Worm (Caenorhabditis elegans): ENCODE data around the gene cest-2.2.
"Not testable (repeated sequence)": the region's sequence is repeated elsewhere in the genome, so short reads cannot be mapped to it uniquely, and the experiment has no call there.

cest-2.2 gene

DNA sequence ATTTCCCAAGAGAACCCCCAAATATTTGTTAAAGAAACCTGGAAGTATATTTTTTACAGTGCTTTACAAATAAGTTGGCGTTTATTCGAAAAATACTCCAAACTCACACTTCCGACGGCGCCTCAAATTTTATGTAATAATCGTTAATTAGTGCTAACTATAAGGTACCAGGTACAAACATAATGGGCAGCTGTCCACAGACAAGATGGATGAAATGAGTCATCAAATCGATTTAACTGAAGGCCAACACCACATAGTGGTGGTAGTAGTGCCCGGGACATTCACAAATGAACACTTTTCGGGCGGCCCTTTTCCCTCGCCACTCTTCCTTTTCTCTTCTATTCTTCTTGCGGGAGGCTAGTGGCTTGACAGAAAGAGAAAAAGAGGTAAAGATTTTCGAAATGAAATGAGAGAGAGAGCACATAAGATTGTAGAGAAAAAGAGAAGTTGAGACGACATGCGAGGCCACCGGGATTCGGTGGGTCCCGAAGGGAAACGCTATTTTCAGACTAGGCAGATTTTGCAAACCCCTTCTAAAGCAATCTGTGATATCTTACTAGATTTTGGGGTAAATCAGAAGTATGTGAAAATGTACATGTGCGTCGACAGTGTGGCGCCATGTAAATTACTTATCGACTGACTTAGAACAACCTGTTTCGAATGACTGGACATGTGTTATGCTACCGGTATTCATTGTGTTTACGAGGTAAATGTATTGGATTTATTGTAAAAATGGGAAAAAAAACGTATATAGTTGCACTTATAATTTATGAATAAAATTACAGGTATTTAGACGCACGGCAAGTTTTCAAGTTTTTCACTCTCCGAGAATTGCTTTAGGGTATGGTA lies 35.7 kb downstream of the cest-2.2 start:
- TF ChIP-seq pha-4 (tag; optimal IDR thresholded peaks at IDR 0.05), result no peak
- TF ChIP-seq mep-1 (tag; optimal IDR thresholded peaks at IDR 0.05), result no peak
- TF ChIP-seq nhr-2 (tag; optimal IDR thresholded peaks at IDR 0.05), result no peak
- TF ChIP-seq nhr-76 (tag; optimal IDR thresholded peaks at IDR 0.05), result no peak
- TF ChIP-seq unc-62 (GFP tag; optimal IDR thresholded peaks at IDR 0.05), result no peak
- no peak for TF ChIP-seq nhr-12 (tag; optimal IDR thresholded peaks at IDR 0.05)
- no peak for TF ChIP-seq flh-1 (GFP tag; optimal IDR thresholded peaks at IDR 0.05)
- TF ChIP-seq nhr-28 (tag; optimal IDR thresholded peaks at IDR 0.05), result no peak
- peak; percentile 16 for TF ChIP-seq mls-2 (tag; optimal IDR thresholded peaks at IDR 0.05)
- TF ChIP-seq ceh-39 (tag; optimal IDR thresholded peaks at IDR 0.05), result no peak
- TF ChIP-seq zip-8 (tag; optimal IDR thresholded peaks at IDR 0.05), result no peak
- peak; percentile 46 for TF ChIP-seq ceh-43 (GFP tag; optimal IDR thresholded peaks at IDR 0.05)
- TF ChIP-seq M03D4.4 (tag; optimal IDR thresholded peaks at IDR 0.05), result no peak
- peak; percentile 28 for TF ChIP-seq hlh-1 (tag; optimal IDR thresholded peaks at IDR 0.05)
- TF ChIP-seq ham-2 (GFP tag; optimal IDR thresholded peaks at IDR 0.05), result peak; percentile 6
- TF ChIP-seq snpc-4 (tag; optimal IDR thresholded peaks at IDR 0.05), result no peak
- no peak for TF ChIP-seq blmp-1 (tag; optimal IDR thresholded peaks at IDR 0.05)
- TF ChIP-seq lsy-2 (tag; optimal IDR thresholded peaks at IDR 0.05), result no peak
- no peak for TF ChIP-seq ztf-11 (tag; optimal IDR thresholded peaks at IDR 0.05)
- TF ChIP-seq sptf-1 (tag; optimal IDR thresholded peaks at IDR 0.05), result no peak
- TF ChIP-seq unc-39 (tag; optimal IDR thresholded peaks at IDR 0.05), result no peak
- TF ChIP-seq unc-120 (tag; optimal IDR thresholded peaks at IDR 0.05; ENCODE audit: poor library complexity, severe bottlenecking), result peak; percentile 55
- no peak for TF ChIP-seq ceh-83 (GFP tag; optimal IDR thresholded peaks at IDR 0.05)
- TF ChIP-seq ces-1 (GFP tag; optimal IDR thresholded peaks at IDR 0.05), result peak; percentile 72
- no peak for TF ChIP-seq mab-5 (tag; optimal IDR thresholded peaks at IDR 0.05)

DNA sequence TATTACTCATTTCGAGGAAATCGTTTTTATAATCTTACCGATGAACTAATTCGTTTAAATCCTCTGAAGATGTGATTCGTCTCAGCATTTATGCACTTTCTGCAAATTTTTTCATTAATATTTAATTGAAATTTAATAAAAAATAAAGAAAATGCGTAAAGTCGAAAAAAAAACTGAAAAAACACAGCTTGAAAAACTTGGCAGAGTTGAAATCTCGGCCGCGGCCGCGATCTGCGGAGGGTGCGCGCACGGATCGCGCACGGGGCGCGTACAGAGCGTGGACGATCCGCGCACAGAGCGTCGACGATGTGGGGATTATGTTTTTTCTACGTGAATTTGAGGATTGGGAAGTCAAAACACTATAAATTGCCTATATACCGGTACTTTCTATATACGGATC lies 37.4 kb downstream of the cest-2.2 start, which contains the start of gene AH10.4:
AH10.4 (minus strand) TSS at position 101 of the 400 bp plus-strand sequence.
- not testable (repeated sequence) for TF ChIP-seq nhr-12 (tag; optimal IDR thresholded peaks at IDR 0.05); bed-3 (GFP tag; optimal IDR thresholded peaks at IDR 0.05); cnd-1 (tag; optimal IDR thresholded peaks at IDR 0.05)

DNA sequence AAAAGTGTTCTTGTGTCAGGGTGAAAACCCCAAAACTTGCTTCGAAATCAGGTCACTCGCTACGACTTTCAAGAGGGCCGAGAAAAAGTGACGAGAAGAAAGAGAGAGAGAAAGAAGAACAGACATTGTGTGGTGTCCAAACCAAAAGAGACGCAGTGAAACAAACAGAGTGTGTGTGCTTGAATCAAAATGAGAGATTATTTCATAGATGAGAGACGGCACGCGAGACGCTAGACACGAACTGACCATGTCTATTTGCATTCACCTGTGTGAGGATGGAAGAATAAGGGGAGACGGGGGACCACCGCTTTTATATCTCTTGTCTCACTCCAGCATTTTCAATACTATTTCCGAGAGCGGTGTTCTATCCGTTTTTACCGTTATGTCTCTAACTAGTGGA lies 39.0 kb downstream of the cest-2.2 start:
- TF ChIP-seq nhr-76 (tag; optimal IDR thresholded peaks at IDR 0.05), result no peak
- no peak for TF ChIP-seq bed-3 (GFP tag; optimal IDR thresholded peaks at IDR 0.05)
- TF ChIP-seq ceh-83 (GFP tag; optimal IDR thresholded peaks at IDR 0.05), result no peak
- peak; percentile 61 for TF ChIP-seq drap-1 (GFP tag; optimal IDR thresholded peaks at IDR 0.05)
- no peak for TF ChIP-seq elt-1 (tag; optimal IDR thresholded peaks at IDR 0.05; ENCODE audit: borderline replicate concordance, insufficient read depth)
- no peak for TF ChIP-seq lin-32 (GFP tag; optimal IDR thresholded peaks at IDR 0.05)
- TF ChIP-seq ham-2 (GFP tag; optimal IDR thresholded peaks at IDR 0.05), result peak; percentile 81
- no peak for TF ChIP-seq zip-8 (tag; optimal IDR thresholded peaks at IDR 0.05)
- TF ChIP-seq sptf-1 (tag; optimal IDR thresholded peaks at IDR 0.05), result peak; percentile 54
- TF ChIP-seq ceh-43 (GFP tag; optimal IDR thresholded peaks at IDR 0.05), result no peak
- peak; percentile 86 for TF ChIP-seq pha-4 (tag; optimal IDR thresholded peaks at IDR 0.05)
- no peak for TF ChIP-seq lin-13 (tag; optimal IDR thresholded peaks at IDR 0.05)
- TF ChIP-seq sem-2 (GFP tag; optimal IDR thresholded peaks at IDR 0.05), result no peak
- TF ChIP-seq mls-2 (tag; optimal IDR thresholded peaks at IDR 0.05), result peak; percentile 38
- TF ChIP-seq ces-1 (GFP tag; optimal IDR thresholded peaks at IDR 0.05), result peak; percentile 31
- TF ChIP-seq unc-62 (GFP tag; optimal IDR thresholded peaks at IDR 0.05), result peak; percentile 64
- TF ChIP-seq M03D4.4 (tag; optimal IDR thresholded peaks at IDR 0.05), result peak; percentile 27
- no peak for TF ChIP-seq unc-39 (tag; optimal IDR thresholded peaks at IDR 0.05)
- TF ChIP-seq elt-3 (tag; optimal IDR thresholded peaks at IDR 0.05), result no peak
- no peak for TF ChIP-seq blmp-1 (tag; optimal IDR thresholded peaks at IDR 0.05)
- no peak for TF ChIP-seq flh-1 (GFP tag; optimal IDR thresholded peaks at IDR 0.05)
- peak; percentile 51 for TF ChIP-seq hlh-1 (tag; optimal IDR thresholded peaks at IDR 0.05)
- no peak for TF ChIP-seq snpc-4 (tag; optimal IDR thresholded peaks at IDR 0.05)
- TF ChIP-seq nhr-237 (tag; optimal IDR thresholded peaks at IDR 0.05), result peak; percentile 78
- TF ChIP-seq nhr-28 (tag; optimal IDR thresholded peaks at IDR 0.05), result no peak
- peak; percentile 72 for TF ChIP-seq mep-1 (tag; optimal IDR thresholded peaks at IDR 0.05)
- no peak for TF ChIP-seq ztf-11 (tag; optimal IDR thresholded peaks at IDR 0.05)
- no peak for TF ChIP-seq nhr-2 (tag; optimal IDR thresholded peaks at IDR 0.05)
- peak; percentile 41 for TF ChIP-seq lsy-2 (tag; optimal IDR thresholded peaks at IDR 0.05)
- TF ChIP-seq tbx-8 (GFP tag; optimal IDR thresholded peaks at IDR 0.05), result no peak
- no peak for TF ChIP-seq ceh-39 (tag; optimal IDR thresholded peaks at IDR 0.05)
- TF ChIP-seq cnd-1 (tag; optimal IDR thresholded peaks at IDR 0.05), result peak; percentile 36
- no peak for TF ChIP-seq mab-5 (tag; optimal IDR thresholded peaks at IDR 0.05)
- no peak for TF ChIP-seq nhr-12 (tag; optimal IDR thresholded peaks at IDR 0.05)
- TF ChIP-seq unc-120 (tag; optimal IDR thresholded peaks at IDR 0.05; ENCODE audit: poor library complexity, severe bottlenecking), result peak; percentile 59

All from whole organism, mixed stage, embryonic.